Fruit fly (Drosophila melanogaster) whole organism, wandering third instar larva: ENCODE data around the gene da.

ENCODE experiments used
- Abd-B ChIP-seq: fragments of >200 bp; optimal IDR thresholded peaks from 2 replicates; lab custom pipeline; 2017; ENCODE audit warnings: missing biosample characterization, missing genetic modification characterization
- CG32264 ChIP-seq: fragments of 200-800 bp; sonication (Bioruptor generic); optimal IDR thresholded peaks from 2 replicates; lab custom pipeline; 2016; ENCODE audit warnings: missing biosample characterization, missing genetic modification characterization
- CG9705 ChIP-seq: fragments of 200-800 bp; sonication (Bioruptor generic); optimal IDR thresholded peaks from 2 replicates; lab custom pipeline; 2018; ENCODE audit warnings: missing biosample characterization, mild to moderate bottlenecking, missing genetic modification characterization
- CrebA ChIP-seq: fragments of 200-800 bp; sonication (Bioruptor generic); optimal IDR thresholded peaks from 2 replicates; lab custom pipeline; 2016; ENCODE audit warnings: missing biosample characterization, mild to moderate bottlenecking, missing genetic modification characterization, borderline replicate concordance
- Dfd ChIP-seq: fragments of >200 bp; optimal IDR thresholded peaks from 2 replicates; lab custom pipeline; 2017; ENCODE audit warnings: missing biosample characterization, missing genetic modification characterization
- Dif ChIP-seq: fragments of 200-275, 200-300 bp; sonication (Bioruptor generic); optimal IDR thresholded peaks from 2 replicates; lab custom pipeline; 2018; ENCODE audit warnings: missing biosample characterization, missing genetic modification characterization; ENCODE audit not compliant: partially characterized antibody
- GATAd ChIP-seq: sonication (Bioruptor generic); optimal IDR thresholded peaks from 2 replicates; lab custom pipeline; 2016; ENCODE audit warnings: missing biosample characterization, missing genetic modification characterization
- HLH106 ChIP-seq: fragments of 200-800 bp; optimal IDR thresholded peaks from 3 replicates; lab custom pipeline; 2019; ENCODE audit warnings: missing biosample characterization, mild to moderate bottlenecking, missing genetic modification characterization, moderate library complexity
- Hnf4 ChIP-seq: fragments of 200-800 bp; sonication (Bioruptor generic); optimal IDR thresholded peaks from 2 replicates; lab custom pipeline; 2016; ENCODE audit warnings: missing biosample characterization, mild to moderate bottlenecking, missing genetic modification characterization
- Hr78 ChIP-seq: fragments of >200 bp; optimal IDR thresholded peaks from 2 replicates; lab custom pipeline; 2017; ENCODE audit warnings: missing biosample characterization, missing genetic modification characterization
- Hr83 ChIP-seq: fragments of 200-300 bp; sonication (Bioruptor generic); optimal IDR thresholded peaks from 2 replicates; lab custom pipeline; 2016; ENCODE audit warnings: missing biosample characterization, mild to moderate bottlenecking, missing genetic modification characterization, moderate library complexity; ENCODE audit not compliant: poor library complexity, severe bottlenecking
- Jra ChIP-seq: sonication (Bioruptor generic); optimal IDR thresholded peaks from 2 replicates; lab custom pipeline; 2016; ENCODE audit warnings: missing biosample characterization, missing genetic modification characterization
- Mio ChIP-seq: sonication (Bioruptor generic); optimal IDR thresholded peaks from 2 replicates; lab custom pipeline; 2016; ENCODE audit warnings: missing biosample characterization, missing genetic modification characterization
- Myc ChIP-seq: fragments of >200 bp; optimal IDR thresholded peaks from 2 replicates; lab custom pipeline; 2017
- N ChIP-seq: fragments of >200 bp; optimal IDR thresholded peaks from 2 replicates; lab custom pipeline; 2018; ENCODE audit warnings: missing biosample characterization, missing external identifiers, missing genetic modification characterization
- OdsH ChIP-seq: fragments of 200-800 bp; sonication (Bioruptor generic); optimal IDR thresholded peaks from 2 replicates; lab custom pipeline; 2016; ENCODE audit warnings: missing biosample characterization, mild to moderate bottlenecking, missing genetic modification characterization
- Rel ChIP-seq, 2 experiments: fragments of 200-800 bp; sonication (Bioruptor generic) in 1 of 2; optimal IDR thresholded peaks; 2 replicates in 1 of 2; 3 replicates in 1 of 2; lab custom pipeline; 2016 to 2019; ENCODE audit warnings: mild to moderate bottlenecking in 2 of 2, missing biosample characterization in 2 of 2, missing genetic modification characterization in 2 of 2, moderate library complexity in 1 of 2
- Sp1 ChIP-seq: fragments of 200-800 bp; sonication (Bioruptor generic); optimal IDR thresholded peaks from 3 replicates; lab custom pipeline; 2019; ENCODE audit warnings: missing biosample characterization, mild to moderate bottlenecking, missing genetic modification characterization, moderate library complexity
- Vsx2 ChIP-seq: fragments of 200-300, 225-300 bp; sonication (Bioruptor generic); optimal IDR thresholded peaks from 2 replicates; lab custom pipeline; 2018; ENCODE audit warnings: missing biosample characterization, missing genetic modification characterization; ENCODE audit not compliant: partially characterized antibody
- br ChIP-seq: fragments of 200-800 bp; sonication (Bioruptor generic); optimal IDR thresholded peaks from 2 replicates; lab custom pipeline; 2016; ENCODE audit warnings: missing biosample characterization, missing genetic modification characterization
- brk ChIP-seq: fragments of 200-800 bp; sonication (Bioruptor generic); optimal IDR thresholded peaks from 2 replicates; lab custom pipeline; 2016; ENCODE audit warnings: missing biosample characterization, mild to moderate bottlenecking, missing genetic modification characterization
- dl ChIP-seq, 2 experiments: fragments of 175-275, 200-275 bp in 1 of 2; fragments of 200-275 bp in 1 of 2; sonication (Bioruptor generic); optimal IDR thresholded peaks; lab custom pipeline; 2018; ENCODE audit warnings: mild to moderate bottlenecking in 2 of 2, missing biosample characterization in 2 of 2, missing genetic modification characterization in 2 of 2, moderate library complexity in 2 of 2; ENCODE audit not compliant: partially characterized antibody in 2 of 2, insufficient read depth in 1 of 2
- dmrt93B ChIP-seq: fragments of 200-800 bp; sonication (Bioruptor generic); optimal IDR thresholded peaks from 2 replicates; lab custom pipeline; 2018; ENCODE audit warnings: missing biosample characterization, mild to moderate bottlenecking, missing genetic modification characterization
- dsf ChIP-seq: sonication (Bioruptor generic); optimal IDR thresholded peaks from 2 replicates; lab custom pipeline; 2016; ENCODE audit warnings: missing biosample characterization, missing genetic modification characterization, borderline replicate concordance
- ey ChIP-seq: fragments of 200-800 bp; sonication (Bioruptor generic); optimal IDR thresholded peaks from 2 replicates; lab custom pipeline; 2016; ENCODE audit warnings: missing biosample characterization, missing genetic modification characterization
- foxo ChIP-seq, 2 experiments: fragments of 200-800 bp; sonication (Bioruptor generic); optimal IDR thresholded peaks; 2 replicates in 1 of 2; 3 replicates in 1 of 2; lab custom pipeline; 2016 to 2017; ENCODE audit warnings: missing biosample characterization in 2 of 2, missing genetic modification characterization in 2 of 2
- fru ChIP-seq: fragments of 200-800 bp; sonication (Bioruptor generic); optimal IDR thresholded peaks from 3 replicates; lab custom pipeline; 2016; ENCODE audit warnings: missing biosample characterization, mild to moderate bottlenecking, missing genetic modification characterization
- h ChIP-seq: fragments of 200-800 bp; sonication (Bioruptor generic); optimal IDR thresholded peaks from 3 replicates; lab custom pipeline; 2016; ENCODE audit warnings: missing biosample characterization, mild to moderate bottlenecking, missing genetic modification characterization
- jim ChIP-seq: fragments of 175-275, 200-325 bp; sonication (Bioruptor generic); optimal IDR thresholded peaks from 2 replicates; lab custom pipeline; 2016; ENCODE audit warnings: missing biosample characterization, mild to moderate bottlenecking, missing genetic modification characterization
- lola ChIP-seq: fragments of >200 bp; optimal IDR thresholded peaks from 2 replicates; lab custom pipeline; 2017; ENCODE audit warnings: missing biosample characterization, missing genetic modification characterization
- pan ChIP-seq: fragments of >200 bp; optimal IDR thresholded peaks from 2 replicates; lab custom pipeline; 2017
- psq ChIP-seq: fragments of 200-800 bp; sonication (Bioruptor generic); optimal IDR thresholded peaks from 3 replicates; lab custom pipeline; 2017; ENCODE audit warnings: missing biosample characterization, mild to moderate bottlenecking, missing genetic modification characterization, moderate library complexity
- rgr ChIP-seq: fragments of 200-800 bp; sonication (Bioruptor generic); optimal IDR thresholded peaks from 3 replicates; lab custom pipeline; 2016; ENCODE audit warnings: missing biosample characterization, mild to moderate bottlenecking, missing genetic modification characterization
- sage ChIP-seq: fragments of 200-800 bp; sonication (Bioruptor generic); optimal IDR thresholded peaks from 2 replicates; lab custom pipeline; 2016; ENCODE audit warnings: missing biosample characterization, mild to moderate bottlenecking, missing genetic modification characterization
- sv ChIP-seq: fragments of 200-800 bp; sonication (Bioruptor generic); optimal IDR thresholded peaks from 3 replicates; lab custom pipeline; 2016; ENCODE audit warnings: missing biosample characterization, missing genetic modification characterization
- tai ChIP-seq: sonication (Bioruptor generic); optimal IDR thresholded peaks from 2 replicates; lab custom pipeline; 2016; ENCODE audit warnings: missing biosample characterization, missing genetic modification characterization
- usp ChIP-seq: fragments of >200 bp; optimal IDR thresholded peaks from 2 replicates; lab custom pipeline; 2017; ENCODE audit warnings: missing biosample characterization, missing genetic modification characterization
- woc ChIP-seq: sonication (Bioruptor generic); optimal IDR thresholded peaks from 2 replicates; lab custom pipeline; 2016; ENCODE audit warnings: missing biosample characterization, mild to moderate bottlenecking, missing genetic modification characterization

Gene da

dm6 chr2L:10413251-10414127 lies 25.6 kb downstream of the da start, which contains the start of the genes CG5355 and Klp31E:
TSS of gene CG5355 (minus strand) at chr2L:10413463.
TSS of gene Klp31E (plus strand) at chr2L:10414017.
- TF ChIP-seq Hr78 (no peak), Hnf4 (peak; percentile 21), woc (peak; percentile 53), foxo (GFP tag; optimal IDR thresholded peaks at IDR 0.05; lab: Kevin White, UChicago) (no peak), rgr (GFP tag; lab: Kevin White, UChicago) (no peak), Abd-B (GFP tag; lab: Kevin White, UChicago) (no peak), Dif (GFP tag; lab: Kevin White, UChicago) (no peak), fru (GFP tag; lab: Kevin White, UChicago) (no peak), Vsx2 (GFP tag; lab: Kevin White, UChicago) (no peak), Mio (GFP tag; lab: Kevin White, UChicago) (no peak), sv (no peak), jim (GFP tag; lab: Kevin White, UChicago) (no peak), OdsH (peak; percentile 5), psq (GFP tag; lab: Kevin White, UChicago) (peak; percentile 63), Sp1 (GFP tag; lab: Kevin White, UChicago) (peak; percentile 61), dmrt93B (GFP tag; lab: Kevin White, UChicago) (no peak), dl (GFP tag; optimal IDR thresholded peaks at IDR 0.05; lab: Kevin White, UChicago; ENCODE audit: insufficient read depth in 1 of 2, partially characterized antibody in 2 of 2) (no peak), h (no peak), HLH106 (tag; lab: Kevin White, UChicago) (peak; percentile 75), dsf (GFP tag; lab: Kevin White, UChicago) (no peak), CrebA (GFP tag; lab: Kevin White, UChicago) (no peak), usp (GFP tag; lab: Kevin White, UChicago) (no peak), br (GFP tag; lab: Kevin White, UChicago) (no peak), sage (GFP tag; lab: Kevin White, UChicago) (no peak), pan (lab: Kevin White, UChicago) (no peak), Rel (GFP tag; optimal IDR thresholded peaks at IDR 0.05; lab: Kevin White, UChicago) (no peak), Rel (tag; optimal IDR thresholded peaks at IDR 0.05; lab: Kevin White, UChicago) (no peak), ey (GFP tag; lab: Kevin White, UChicago) (peak; percentile 41), Jra (GFP tag; lab: Kevin White, UChicago) (no peak), Myc (lab: Kevin White, UChicago) (no peak), CG32264 (GFP tag; lab: Kevin White, UChicago) (peak; percentile 28), N (no peak), Dfd (GFP tag; lab: Kevin White, UChicago) (no peak), lola (GFP tag; lab: Kevin White, UChicago) (no peak), GATAd (no peak), brk (GFP tag; lab: Kevin White, UChicago) (no peak), CG9705 (GFP tag; lab: Kevin White, UChicago) (peak; percentile 44), Hr83 (GFP tag; lab: Kevin White, UChicago) (peak; percentile 49), tai (GFP tag; lab: Kevin White, UChicago) (peak; percentile 5)
- TF ChIP-seq, all 38 proteins: peak for 11

- no peak for TF ChIP-seq Jra (GFP tag; lab: Kevin White, UChicago)
Measured at dm6 chr2L:10418981-10419380, 31.1 kb downstream of the da start, which contains the start of gene RfC3. TSS of gene RfC3 (plus strand) at chr2L:10419190.
